Worm (Caenorhabditis elegans) whole organism, L4/young adult: Measurements from ENCODE around the gene T05D4.5.

Source experiments
- W03F9.2 ChIP-seq: fragments of 150-350 bp; optimal IDR thresholded peaks from 2 replicates; lab custom pipeline; 2014; ENCODE audit warnings: missing biosample characterization, missing genetic modification characterization
- dao-5 ChIP-seq: sonication (generic microtip); optimal IDR thresholded peaks from 2 replicates; lab custom pipeline; 2016; ENCODE audit warnings: missing genotype, missing genetic modification characterization, moderate library complexity, missing compliant biosample characterization
- him-1 ChIP-seq: sonication (generic microtip); optimal IDR thresholded peaks from 2 replicates; lab custom pipeline; 2016; ENCODE audit warnings: missing genotype, missing genetic modification reagents, missing genetic modification characterization, missing compliant biosample characterization

DNA sequence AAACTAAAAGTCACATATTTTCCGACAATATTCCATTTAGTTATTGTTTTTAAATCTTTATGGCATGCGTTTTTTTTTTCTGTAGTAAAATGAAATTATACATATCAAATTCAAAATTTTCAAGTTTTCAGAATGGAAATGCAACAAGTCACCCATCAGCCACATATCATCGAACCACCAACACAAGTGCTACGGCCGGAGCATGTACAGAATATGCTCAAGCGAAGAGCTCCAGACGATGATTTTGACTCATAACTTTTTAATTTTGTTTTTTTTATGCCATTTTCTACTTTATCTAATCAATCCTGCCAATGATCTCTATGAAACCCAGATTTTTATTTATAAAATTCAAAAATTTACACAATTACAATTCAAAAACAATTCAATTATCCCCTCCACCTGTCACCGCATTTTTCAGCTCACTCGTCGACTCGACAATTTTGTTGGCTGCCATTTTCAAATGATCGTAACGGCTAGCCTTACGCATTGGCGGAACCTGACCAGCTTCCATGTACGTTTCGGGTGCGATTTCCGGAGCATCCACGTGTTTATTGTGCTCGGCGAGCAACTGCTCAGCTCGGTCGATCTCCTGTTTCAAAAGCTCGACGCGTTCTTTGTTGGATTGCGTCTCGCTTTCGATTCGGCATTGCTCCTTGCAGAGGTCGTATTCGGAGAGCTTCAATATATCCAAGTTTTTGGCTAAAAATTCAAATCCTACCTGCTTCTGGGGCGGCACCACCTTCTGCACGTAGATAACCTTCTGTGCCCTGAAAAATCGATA is 45.2 kb downstream of the T05D4.5 start:
- no peak for TF ChIP-seq W03F9.2 (tag; lab: Kevin White, UChicago)
- TF ChIP-seq dao-5 (tag; lab: Kevin White, UChicago), result peak; percentile 0
- no peak for TF ChIP-seq him-1 (tag; lab: Kevin White, UChicago)
